Fruit fly (Drosophila melanogaster) whole organism, embryonic: ENCODE data around the gene udt.

Experiments used
- Aef1 ChIP-seq: fragments of 200-800 bp; sonication (Bioruptor generic); IDR thresholded peaks from 3 replicates; pipeline ENCODE4 v1.3.6; 2022; ENCODE audit warnings: missing biosample characterization, missing genetic modification characterization
- CG11504 ChIP-seq: fragments of 200-800 bp; sonication (Bioruptor generic); optimal IDR thresholded peaks from 3 replicates; lab custom pipeline; 2019; ENCODE audit warnings: missing biosample characterization, mild to moderate bottlenecking, missing genetic modification characterization, moderate library complexity
- CG1233 ChIP-seq: fragments of 200-800 bp; sonication (Bioruptor generic); optimal IDR thresholded peaks from 4 replicates; lab custom pipeline; 2018; ENCODE audit warnings: missing biosample characterization, mild to moderate bottlenecking, missing genetic modification characterization
- CG12659 ChIP-seq: fragments of 200-800 bp; sonication (Bioruptor generic); optimal IDR thresholded peaks from 3 replicates; lab custom pipeline; 2017; ENCODE audit warnings: mild to moderate bottlenecking, missing biosample characterization, missing genetic modification reagents, missing genetic modification characterization
- CG13424 ChIP-seq: fragments of 200-800 bp; sonication (Bioruptor generic); optimal IDR thresholded peaks from 2 replicates; lab custom pipeline; 2019; ENCODE audit warnings: missing biosample characterization, mild to moderate bottlenecking, missing genetic modification characterization, moderate library complexity
- CG16815 ChIP-seq: fragments of 200-800 bp; sonication (Bioruptor generic); optimal IDR thresholded peaks from 3 replicates; lab custom pipeline; 2017; ENCODE audit warnings: missing biosample characterization, mild to moderate bottlenecking, missing genetic modification characterization
- CG17385 ChIP-seq: fragments of 200-800 bp; sonication (Bioruptor generic); optimal IDR thresholded peaks from 3 replicates; lab custom pipeline; 2018; ENCODE audit warnings: missing biosample characterization, mild to moderate bottlenecking, missing genetic modification characterization
- CG17568 ChIP-seq: fragments of 200-800 bp; sonication (Bioruptor generic); optimal IDR thresholded peaks from 2 replicates; lab custom pipeline; 2018; ENCODE audit warnings: missing biosample characterization, mild to moderate bottlenecking, missing genetic modification characterization, moderate library complexity
- CG30020 ChIP-seq: fragments of 200-800 bp; optimal IDR thresholded peaks from 2 replicates; lab custom pipeline; 2019; ENCODE audit warnings: missing biosample characterization, mild to moderate bottlenecking, missing genetic modification characterization, moderate library complexity
- CG31441 ChIP-seq: fragments of 200-800 bp; sonication (Bioruptor generic); IDR thresholded peaks from 2 replicates; pipeline ENCODE4 v1.3.6; 2022; ENCODE audit warnings: missing biosample characterization, missing genetic modification characterization
- CG3281 ChIP-seq: fragments of 200-800 bp; sonication (Bioruptor generic); optimal IDR thresholded peaks from 3 replicates; lab custom pipeline; 2017; ENCODE audit warnings: missing biosample characterization, mild to moderate bottlenecking, missing genetic modification characterization
- CG4360 ChIP-seq: fragments of 200-800 bp; sonication (Bioruptor generic); IDR thresholded peaks from 2 replicates; pipeline ENCODE4 v1.3.6; 2022; ENCODE audit warnings: missing biosample characterization, missing genetic modification characterization
- CG7987 ChIP-seq: fragments of 200-800 bp; sonication (Bioruptor generic); optimal IDR thresholded peaks from 2 replicates; lab custom pipeline; 2018; ENCODE audit warnings: missing biosample characterization, mild to moderate bottlenecking, missing genetic modification characterization, moderate library complexity
- CG9817 ChIP-seq: fragments of 200-800 bp; sonication (Bioruptor generic); optimal IDR thresholded peaks from 2 replicates; lab custom pipeline; 2018; ENCODE audit warnings: missing biosample characterization, mild to moderate bottlenecking, missing genetic modification characterization, moderate library complexity
- CG9876 ChIP-seq: fragments of 200-800 bp; sonication (Bioruptor generic); optimal IDR thresholded peaks from 2 replicates; lab custom pipeline; 2016; ENCODE audit warnings: missing biosample characterization, missing genetic modification characterization
- CHES-1-like ChIP-seq: fragments of 200-800 bp; sonication (Bioruptor generic); optimal IDR thresholded peaks from 2 replicates; lab custom pipeline; 2016; ENCODE audit warnings: missing biosample characterization, missing genetic modification characterization
- CTCF ChIP-seq: fragments of 200-800 bp; sonication (Bioruptor generic); optimal IDR thresholded peaks from 2 replicates; lab custom pipeline; 2017; ENCODE audit warnings: missing biosample characterization, mild to moderate bottlenecking, missing genetic modification characterization, moderate library complexity
- CrebB ChIP-seq: fragments of 200-800 bp; sonication (Bioruptor generic); optimal IDR thresholded peaks from 3 replicates; lab custom pipeline; 2018; ENCODE audit warnings: missing biosample characterization, mild to moderate bottlenecking, missing genetic modification characterization
- Dfd ChIP-seq, 2 experiments: fragments of >200 bp; optimal IDR thresholded peaks; 2 replicates each; lab custom pipeline; 2017; ENCODE audit warnings: missing biosample characterization in 2 of 2, missing genetic modification characterization in 2 of 2
- Elba2 ChIP-seq: fragments of 200-800 bp; sonication (Bioruptor generic); optimal IDR thresholded peaks from 3 replicates; lab custom pipeline; 2016; ENCODE audit warnings: missing biosample characterization, missing genetic modification characterization
- Ets65A ChIP-seq: fragments of 200-800 bp; sonication (Bioruptor generic); peaks from one replicate; lab custom pipeline; 2016; ENCODE audit warnings: missing biosample characterization, missing genetic modification characterization
- HLH54F ChIP-seq: fragments of 200-800 bp; sonication (Bioruptor generic); optimal IDR thresholded peaks from 3 replicates; lab custom pipeline; 2016; ENCODE audit warnings: missing biosample characterization, missing genetic modification characterization
- Hand ChIP-seq: fragments of 200-800 bp; sonication (Bioruptor generic); optimal IDR thresholded peaks from 2 replicates; lab custom pipeline; 2017; ENCODE audit warnings: mild to moderate bottlenecking, missing biosample characterization, missing genetic modification reagents, missing genetic modification characterization
- Hmr ChIP-seq: fragments of 200-800 bp; sonication (Bioruptor generic); optimal IDR thresholded peaks from 3 replicates; lab custom pipeline; 2017; ENCODE audit warnings: mild to moderate bottlenecking, missing biosample characterization, missing genetic modification reagents, missing genetic modification characterization
- Hr78 ChIP-seq, 2 experiments: fragments of 200-800 bp in 1 of 2; fragments of >200 bp in 1 of 2; sonication (Bioruptor generic) in 1 of 2; optimal IDR thresholded peaks; 2 replicates each; lab custom pipeline; 2017 to 2019; ENCODE audit warnings: missing biosample characterization in 2 of 2, missing genetic modification characterization in 2 of 2, mild to moderate bottlenecking in 1 of 2, moderate library complexity in 1 of 2
- Ptx1 ChIP-seq: fragments of 200-800 bp; sonication (Bioruptor generic); IDR thresholded peaks from 2 replicates; pipeline ENCODE4 v1.3.6; 2022; ENCODE audit warnings: missing biosample characterization, missing genetic modification characterization
- Scr ChIP-seq: fragments of 200-800 bp; sonication (Bioruptor generic); IDR thresholded peaks from 2 replicates; pipeline ENCODE4 v1.3.6; 2022; ENCODE audit warnings: missing biosample characterization, missing genetic modification characterization; ENCODE audit not compliant: partially characterized antibody
- Vsx1 ChIP-seq: fragments of 200-800 bp; sonication (Bioruptor generic); optimal IDR thresholded peaks from 2 replicates; lab custom pipeline; 2017; ENCODE audit warnings: missing biosample characterization, mild to moderate bottlenecking, missing genetic modification characterization, missing genetic modification reagents
- Xbp1 ChIP-seq: fragments of 200-800 bp; sonication (Bioruptor generic); optimal IDR thresholded peaks from 3 replicates; lab custom pipeline; 2016; ENCODE audit warnings: missing biosample characterization, mild to moderate bottlenecking, missing genetic modification characterization
- bsh ChIP-seq, 2 experiments: fragments of 200-800 bp; sonication (Bioruptor generic); optimal IDR thresholded peaks; 2 replicates each; lab custom pipeline; 2017 to 2018; ENCODE audit warnings: mild to moderate bottlenecking in 2 of 2, missing biosample characterization in 2 of 2, missing genetic modification characterization in 2 of 2, moderate library complexity in 1 of 2
- cad ChIP-seq: fragments of >200 bp; optimal IDR thresholded peaks from 2 replicates; lab custom pipeline; 2017; ENCODE audit warnings: missing biosample characterization, missing genetic modification characterization
- croc ChIP-seq: fragments of 200-800 bp; sonication (Bioruptor generic); conservative IDR thresholded peaks from 3 replicates; pipeline ENCODE4 v1.3.6; 2022; ENCODE audit warnings: missing biosample characterization, missing genetic modification characterization
- dysf ChIP-seq: fragments of 200-800 bp; sonication (Bioruptor generic); IDR thresholded peaks from 3 replicates; pipeline ENCODE4 v1.3.6; 2022; ENCODE audit warnings: missing biosample characterization, missing genetic modification characterization
- exex ChIP-seq: fragments of 200-800 bp; sonication (Bioruptor generic); optimal IDR thresholded peaks from 4 replicates; lab custom pipeline; 2018; ENCODE audit warnings: missing biosample characterization, mild to moderate bottlenecking, missing genetic modification characterization, moderate library complexity
- ftz-f1 ChIP-seq: fragments of 200-800 bp; sonication (Bioruptor generic); optimal IDR thresholded peaks from 2 replicates; lab custom pipeline; 2016; ENCODE audit warnings: missing biosample characterization, missing genetic modification characterization
- h ChIP-seq: fragments of >200 bp; optimal IDR thresholded peaks from 2 replicates; lab custom pipeline; 2017
- insv ChIP-seq, 2 experiments: fragments of 200-800 bp; sonication (Bioruptor generic); optimal IDR thresholded peaks; 3 replicates each; lab custom pipeline; 2016 to 2018; ENCODE audit warnings: missing biosample characterization in 2 of 2, missing genetic modification characterization in 2 of 2
- kni ChIP-seq: fragments of 200-800 bp; sonication (Bioruptor generic); optimal IDR thresholded peaks from 3 replicates; lab custom pipeline; 2017; ENCODE audit warnings: mild to moderate bottlenecking, missing biosample characterization, missing genetic modification reagents, missing genetic modification characterization
- lbe ChIP-seq: fragments of 200-800 bp; sonication (Bioruptor generic); optimal IDR thresholded peaks from 2 replicates; lab custom pipeline; 2016; ENCODE audit warnings: missing biosample characterization, mild to moderate bottlenecking, missing genetic modification characterization
- nerfin-1 ChIP-seq: fragments of 200-800 bp; sonication (Bioruptor generic); optimal IDR thresholded peaks from 3 replicates; lab custom pipeline; 2019; ENCODE audit warnings: missing biosample characterization, mild to moderate bottlenecking, missing genetic modification characterization, moderate library complexity
- pan ChIP-seq, 4 experiments: fragments of >200 bp in 3 of 4; fragments of 200-800 bp in 1 of 4; sonication (Bioruptor generic) in 1 of 4; optimal IDR thresholded peaks in 3 of 4; IDR thresholded peaks in 1 of 4; 2 replicates each; pipeline versions ENCODE4 v1.3.6 to Lab custom; 2017 to 2022; ENCODE audit warnings: missing biosample characterization in 2 of 4, missing genetic modification characterization in 2 of 4, mixed read lengths in 1 of 4
- pnt ChIP-seq: fragments of 200-800 bp; sonication (Bioruptor generic); optimal IDR thresholded peaks from 3 replicates; lab custom pipeline; 2016; ENCODE audit warnings: missing biosample characterization, missing genetic modification characterization
- prd ChIP-seq, 3 experiments: fragments of >200 bp in 2 of 3; fragments of 200-800 bp in 1 of 3; sonication (Bioruptor generic) in 1 of 3; optimal IDR thresholded peaks in 2 of 3; IDR thresholded peaks in 1 of 3; 2 replicates in 2 of 3; 3 replicates in 1 of 3; pipeline versions ENCODE4 v1.3.6 to Lab custom; 2017 to 2022; ENCODE audit warnings: missing biosample characterization in 1 of 3, missing genetic modification characterization in 1 of 3
- pzg ChIP-seq: fragments of 200-800 bp; sonication (Bioruptor generic); optimal IDR thresholded peaks from 3 replicates; lab custom pipeline; 2018; ENCODE audit warnings: missing biosample characterization, mild to moderate bottlenecking, missing genetic modification characterization, moderate library complexity
- repo ChIP-seq: fragments of 200-800 bp; sonication (Bioruptor generic); optimal IDR thresholded peaks from 2 replicates; lab custom pipeline; 2016; ENCODE audit warnings: missing biosample characterization, missing genetic modification characterization
- salm ChIP-seq: fragments of 200-800 bp; sonication (Bioruptor generic); optimal IDR thresholded peaks from 2 replicates; lab custom pipeline; 2018; ENCODE audit warnings: missing biosample characterization, mild to moderate bottlenecking, missing genetic modification characterization
- sima ChIP-seq: fragments of 200-800 bp; sonication (Bioruptor generic); optimal IDR thresholded peaks from 2 replicates; lab custom pipeline; 2016; ENCODE audit warnings: missing biosample characterization, missing genetic modification characterization
- ssp ChIP-seq: fragments of 200-800 bp; sonication (Bioruptor generic); IDR thresholded peaks from 2 replicates; pipeline ENCODE4 v1.3.6; 2022; ENCODE audit warnings: missing biosample characterization, missing genetic modification characterization
- trem ChIP-seq: fragments of 200-800 bp; optimal IDR thresholded peaks from 3 replicates; lab custom pipeline; 2019; ENCODE audit warnings: missing biosample characterization, mild to moderate bottlenecking, missing genetic modification characterization, moderate library complexity
- zfh1 ChIP-seq: fragments of 200-800 bp; sonication (Bioruptor generic); IDR thresholded peaks from 3 replicates; pipeline ENCODE4 v1.3.6; 2022; ENCODE audit warnings: missing biosample characterization, missing genetic modification characterization

Gene udt

DNA sequence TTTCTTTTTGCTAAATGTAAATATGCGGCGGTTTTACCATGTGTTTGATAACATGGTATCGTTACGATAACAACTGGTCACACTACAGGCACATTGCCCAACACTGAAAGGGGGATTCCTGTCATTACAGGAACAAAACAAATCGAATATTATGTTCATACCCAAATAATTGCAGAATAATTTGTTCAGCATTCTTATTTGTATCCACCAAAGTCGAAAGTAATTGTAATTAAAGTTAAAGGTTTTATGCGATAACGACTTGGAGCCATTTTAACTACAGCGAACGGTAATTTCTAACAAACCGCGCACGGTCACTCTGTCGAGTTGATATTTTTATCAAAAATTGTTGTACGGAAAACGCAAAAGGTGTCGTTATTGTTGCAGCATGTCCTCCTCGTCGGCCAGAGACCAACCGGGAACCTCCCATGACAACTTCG lies 4.4 kb upstream of the udt start, which contains the start of the genes CG10214 and CG10375 (continued):
- TF ChIP-seq CG12659 (GFP tag; lab: Kevin White, UChicago) (peak; percentile 92), salm (peak; percentile 41), CG11504 (tag; lab: Kevin White, UChicago) (no peak), Ets65A (GFP tag; lab: Kevin White, UChicago) (peak; percentile 97), exex (tag; lab: Kevin White, UChicago) (peak; percentile 39), Hand (GFP tag; lab: Kevin White, UChicago) (no peak), CG1233 (peak; percentile 49), CG9817 (tag; lab: Kevin White, UChicago) (peak; percentile 66), CrebB (tag; lab: Kevin White, UChicago) (peak; percentile 61), Elba2 (GFP tag; lab: Kevin White, UChicago) (peak; percentile 61), dysf (GFP tag; lab: Robert Waterston, UW) (peak; percentile 64), CG4360 (GFP tag; lab: Robert Waterston, UW) (no peak), HLH54F (GFP tag; lab: Kevin White, UChicago) (peak; percentile 80), cad (GFP tag; lab: Kevin White, UChicago) (no peak), CG13424 (tag; lab: Kevin White, UChicago) (peak; percentile 68), Vsx1 (no peak), CG3281 (GFP tag; lab: Kevin White, UChicago) (peak; percentile 70), insv (GFP tag; optimal IDR thresholded peaks at IDR 0.05; lab: Kevin White, UChicago) (peak in 1 of 2 experiments; percentile 45), CTCF (GFP tag; lab: Kevin White, UChicago) (peak; percentile 41), pan (optimal IDR thresholded peaks at IDR 0.05; lab: Kevin White, UChicago) (no peak), pan (GFP tag; optimal IDR thresholded peaks at IDR 0.05 in 1 of 2, IDR thresholded peaks at IDR 0.05 in 1 of 2) (peak in 1 of 2 experiments; percentile 74), CG7987 (GFP tag; lab: Kevin White, UChicago) (peak; percentile 64), CG16815 (GFP tag; lab: Kevin White, UChicago) (peak; percentile 20), repo (GFP tag; lab: Kevin White, UChicago) (peak; percentile 78), croc (GFP tag; lab: Robert Waterston, UW) (no peak), Hr78 (GFP tag; optimal IDR thresholded peaks at IDR 0.05; lab: Kevin White, UChicago) (no peak), h (no peak), Aef1 (GFP tag; lab: Robert Waterston, UW) (peak; percentile 26; the same call in 1 of the 3 replicates), CG9876 (GFP tag; lab: Kevin White, UChicago) (peak; percentile 74), nerfin-1 (peak; percentile 64), trem (peak; percentile 90), Xbp1 (GFP tag; lab: Kevin White, UChicago) (peak; percentile 83), prd (optimal IDR thresholded peaks at IDR 0.05; lab: Kevin White, UChicago) (no peak), prd (GFP tag; IDR thresholded peaks at IDR 0.05; lab: Robert Waterston, UW) (peak; percentile 74), CHES-1-like (peak; percentile 90), kni (GFP tag; lab: Kevin White, UChicago) (peak; percentile 23), CG31441 (GFP tag; lab: Robert Waterston, UW) (no peak; the same call in none of the 2 replicates), ftz-f1 (GFP tag; lab: Kevin White, UChicago) (peak; percentile 25), Scr (GFP tag; lab: Robert Waterston, UW) (peak; percentile 52), CG30020 (tag; lab: Kevin White, UChicago) (peak; percentile 75), sima (GFP tag; lab: Kevin White, UChicago) (no peak), pzg (GFP tag; lab: Kevin White, UChicago) (peak; percentile 91), lbe (GFP tag; lab: Kevin White, UChicago) (peak; percentile 69), bsh (GFP tag; optimal IDR thresholded peaks at IDR 0.05; lab: Kevin White, UChicago) (peak in 1 of 2 experiments; percentile 76), ssp (GFP tag; lab: Robert Waterston, UW) (peak; percentile 51; the same call in 1 of the 2 replicates), pnt (GFP tag; lab: Kevin White, UChicago) (peak; percentile 54), Hmr (peak; percentile 83), CG17385 (GFP tag; lab: Kevin White, UChicago) (peak; percentile 64), CG17568 (no peak), zfh1 (GFP tag; lab: Robert Waterston, UW) (peak; percentile 72; the same call in 2 of the 3 replicates), Dfd (GFP tag; optimal IDR thresholded peaks at IDR 0.05; lab: Kevin White, UChicago) (no peak), Ptx1 (GFP tag; lab: Robert Waterston, UW) (peak; percentile 67)
